Fruit fly (Drosophila melanogaster): ENCODE results near the gene plh.

The plh gene

dm6 chr3R:4962689-4963088, 48.1 kb downstream of the plh start (continued):
- TF ChIP-seq E2f2 (GFP tag; IDR thresholded peaks at IDR 0.05) (no peak), CG4730 (GFP tag; IDR thresholded peaks at IDR 0.05) (no peak), Xbp1 (GFP tag; optimal IDR thresholded peaks at IDR 0.05) (peak; percentile 31), CG2199 (GFP tag; IDR thresholded peaks at IDR 0.05) (peak; percentile 100), CG32767 (GFP tag; IDR thresholded peaks at IDR 0.05) (no peak), CG13296 (GFP tag; optimal IDR thresholded peaks at IDR 0.05) (no peak), CG9876 (GFP tag; optimal IDR thresholded peaks at IDR 0.05) (peak; percentile 13), CG31388 (GFP tag; optimal IDR thresholded peaks at IDR 0.05) (no peak), crp (GFP tag; optimal IDR thresholded peaks at IDR 0.05) (no peak), so (GFP tag; IDR thresholded peaks at IDR 0.05) (no peak), Sin3A (optimal IDR thresholded peaks at IDR 0.05) (no peak), CG9437 (GFP tag; optimal IDR thresholded peaks at IDR 0.05) (no peak), eyg (GFP tag; optimal IDR thresholded peaks at IDR 0.05) (no peak), C15 (GFP tag; IDR thresholded peaks at IDR 0.05) (no peak), Ravus (GFP tag; IDR thresholded peaks at IDR 0.05) (no peak), dmrt99B (tag; optimal IDR thresholded peaks at IDR 0.05) (no peak), CG14710 (tag; optimal IDR thresholded peaks at IDR 0.05) (no peak), HLH54F (GFP tag; optimal IDR thresholded peaks at IDR 0.05) (peak; percentile 8), CG31365 (tag; optimal IDR thresholded peaks at IDR 0.05) (no peak), phol (tag; optimal IDR thresholded peaks at IDR 0.05) (peak; percentile 20), CG7556 (GFP tag; optimal IDR thresholded peaks at IDR 0.05) (no peak), CG7357 (GFP tag; IDR thresholded peaks at IDR 0.05) (no peak), Hr39 (optimal IDR thresholded peaks at IDR 0.05) (no peak), nerfin-1 (tag; optimal IDR thresholded peaks at IDR 0.05) (no peak), CG4404 (GFP tag; IDR thresholded peaks at IDR 0.05) (no peak), CG2116 (GFP tag; optimal IDR thresholded peaks at IDR 0.05) (no peak), CG14667 (GFP tag; IDR thresholded peaks at IDR 0.05) (no peak), CG3065 (GFP tag; optimal IDR thresholded peaks at IDR 0.05) (no peak), slbo (GFP tag; IDR thresholded peaks at IDR 0.05) (peak; percentile 59), Abd-B (GFP tag; optimal IDR thresholded peaks at IDR 0.05) (peak; percentile 16), Bdp1 (GFP tag; optimal IDR thresholded peaks at IDR 0.05) (no peak), CG3847 (GFP tag; IDR thresholded peaks at IDR 0.05) (no peak), sim (GFP tag; IDR thresholded peaks at IDR 0.05) (no peak), CG2678 (tag; optimal IDR thresholded peaks at IDR 0.05) (no peak), mam (GFP tag; optimal IDR thresholded peaks at IDR 0.05) (peak; percentile 42), ems (GFP tag; optimal IDR thresholded peaks at IDR 0.05) (no peak), PHDP (tag; optimal IDR thresholded peaks at IDR 0.05) (no peak), bigmax (GFP tag; optimal IDR thresholded peaks at IDR 0.05) (no peak), ken (GFP tag; IDR thresholded peaks at IDR 0.05) (peak; percentile 36; the same call in 1 of the 3 replicates), wdn (GFP tag; IDR thresholded peaks at IDR 0.05) (no peak), exex (tag; optimal IDR thresholded peaks at IDR 0.05) (no peak), CG1647 (GFP tag; optimal IDR thresholded peaks at IDR 0.05) (no peak), stc (GFP tag; IDR thresholded peaks at IDR 0.05) (0 out of 2 replicates have a peak, but pooled peaks have one; percentile 21), CG10979 (tag; optimal IDR thresholded peaks at IDR 0.05) (peak; percentile 1), NC2α (GFP tag; optimal IDR thresholded peaks at IDR 0.05) (no peak), da (GFP tag; optimal IDR thresholded peaks at IDR 0.05) (no peak), CG15696 (tag; optimal IDR thresholded peaks at IDR 0.05) (peak; percentile 37), CG4424 (GFP tag; optimal IDR thresholded peaks at IDR 0.05) (peak; percentile 32), btn (GFP tag; optimal IDR thresholded peaks at IDR 0.05) (no peak), otp (GFP tag; IDR thresholded peaks at IDR 0.05) (0 out of 3 replicates have a peak, but pooled peaks have one; percentile 5), ci (GFP tag; IDR thresholded peaks at IDR 0.05) (no peak), gsb (GFP tag; IDR thresholded peaks at IDR 0.05) (no peak), CG18262 (tag; optimal IDR thresholded peaks at IDR 0.05) (no peak), CG32532 (GFP tag; IDR thresholded peaks at IDR 0.05) (peak; percentile 19; the same call in 1 of the 2 replicates)
